Worm (Caenorhabditis elegans) whole organism, late embryonic: ENCODE results near the gene srt-5.

Experiments used
- C08G9.2 ChIP-seq: sonication (generic microtip); optimal IDR thresholded peaks from 2 replicates; lab custom pipeline; 2016; ENCODE audit warnings: mild to moderate bottlenecking, missing genetic modification characterization, moderate library complexity, missing compliant biosample characterization
- F13H6.1 ChIP-seq: sonication (generic microtip); optimal IDR thresholded peaks from 2 replicates; lab custom pipeline; 2016; ENCODE audit warnings: missing genetic modification characterization, missing compliant biosample characterization
- T23F11.4 ChIP-seq: fragments of 200-800 bp; sonication (Bioruptor generic); optimal IDR thresholded peaks from 2 replicates; lab custom pipeline; 2018; ENCODE audit warnings: mild to moderate bottlenecking, missing genetic modification characterization, missing compliant biosample characterization
- ceh-14 ChIP-seq: sonication (generic microtip); optimal IDR thresholded peaks from 2 replicates; lab custom pipeline; 2016; ENCODE audit warnings: missing genotype, missing genetic modification characterization, missing compliant biosample characterization
- ceh-19 ChIP-seq: fragments of 200-800 bp; sonication (Bioruptor generic); optimal IDR thresholded peaks from 2 replicates; lab custom pipeline; 2018; ENCODE audit warnings: mild to moderate bottlenecking, missing genetic modification characterization, missing compliant biosample characterization
- ceh-2 ChIP-seq: sonication (generic microtip); optimal IDR thresholded peaks from 2 replicates; lab custom pipeline; 2016; ENCODE audit warnings: missing genotype, missing genetic modification characterization, missing compliant biosample characterization
- ceh-24 ChIP-seq: sonication (generic microtip); optimal IDR thresholded peaks from 2 replicates; lab custom pipeline; 2016; ENCODE audit warnings: mild to moderate bottlenecking, missing genetic modification characterization, missing compliant biosample characterization
- ceh-9 ChIP-seq: sonication (generic microtip); optimal IDR thresholded peaks from 2 replicates; lab custom pipeline; 2016; ENCODE audit warnings: mild to moderate bottlenecking, missing genetic modification characterization, inconsistent platforms, missing compliant biosample characterization
- elt-2 ChIP-seq: sonication (generic microtip); optimal IDR thresholded peaks from 2 replicates; lab custom pipeline; 2016; ENCODE audit warnings: missing genetic modification reagents, missing genetic modification characterization, missing compliant biosample characterization
- elt-4 ChIP-seq: sonication (generic microtip); optimal IDR thresholded peaks from 2 replicates; lab custom pipeline; 2016; ENCODE audit warnings: missing genetic modification characterization, missing compliant biosample characterization
- eyg-1 ChIP-seq: sonication (generic microtip); optimal IDR thresholded peaks from 2 replicates; lab custom pipeline; 2016; ENCODE audit warnings: missing genotype, missing genetic modification characterization, missing compliant biosample characterization
- fax-1 ChIP-seq: sonication (generic microtip); optimal IDR thresholded peaks from 2 replicates; lab custom pipeline; 2016; ENCODE audit warnings: missing genotype, missing genetic modification characterization, missing compliant biosample characterization
- fkh-10 ChIP-seq: fragments of 150-350 bp; optimal IDR thresholded peaks from 2 replicates; lab custom pipeline; 2014; ENCODE audit warnings: missing biosample characterization, missing genetic modification reagents, missing genetic modification characterization
- gmeb-2 ChIP-seq: sonication (generic microtip); optimal IDR thresholded peaks from 2 replicates; lab custom pipeline; 2016; ENCODE audit warnings: missing genetic modification characterization, inconsistent platforms, missing compliant biosample characterization
- hlh-15 ChIP-seq: sonication (generic microtip); optimal IDR thresholded peaks from 2 replicates; lab custom pipeline; 2016; ENCODE audit warnings: missing genetic modification characterization, missing compliant biosample characterization
- hlh-8 ChIP-seq: sonication (generic microtip); optimal IDR thresholded peaks from 2 replicates; lab custom pipeline; 2016; ENCODE audit warnings: missing genotype, missing genetic modification characterization, missing compliant biosample characterization
- lim-6 ChIP-seq: sonication (generic microtip); optimal IDR thresholded peaks from 2 replicates; lab custom pipeline; 2016; ENCODE audit warnings: missing genetic modification characterization, missing compliant biosample characterization
- madf-2 ChIP-seq: sonication (generic microtip); optimal IDR thresholded peaks from 2 replicates; lab custom pipeline; 2017; ENCODE audit warnings: missing genetic modification characterization, missing compliant biosample characterization
- mec-3 ChIP-seq: sonication (generic microtip); optimal IDR thresholded peaks from 2 replicates; lab custom pipeline; 2016; ENCODE audit warnings: borderline replicate concordance, missing genetic modification characterization, missing compliant biosample characterization
- nfya-1 ChIP-seq: sonication (generic microtip); optimal IDR thresholded peaks from 2 replicates; lab custom pipeline; 2017; ENCODE audit warnings: missing genetic modification characterization, mild to moderate bottlenecking, missing compliant biosample characterization, antibody characterized with exemption, moderate library complexity
- nhr-11 ChIP-seq: fragments of 150-350 bp; optimal IDR thresholded peaks from 2 replicates; lab custom pipeline; 2014; ENCODE audit warnings: missing biosample characterization, missing genetic modification characterization
- nhr-232 ChIP-seq: sonication (generic microtip); optimal IDR thresholded peaks from 2 replicates; lab custom pipeline; 2016; ENCODE audit warnings: missing genetic modification characterization, missing compliant biosample characterization
- pag-3 ChIP-seq: sonication (generic microtip); optimal IDR thresholded peaks from 2 replicates; lab custom pipeline; 2016; ENCODE audit warnings: missing compliant biosample characterization, missing genetic modification characterization, borderline replicate concordance
- pat-9 ChIP-seq: fragments of 200-800 bp; sonication (Bioruptor generic); optimal IDR thresholded peaks from 2 replicates; lab custom pipeline; 2018; ENCODE audit warnings: mild to moderate bottlenecking, missing genetic modification characterization, moderate library complexity, missing compliant biosample characterization
- pqm-1 ChIP-seq: sonication (generic microtip); optimal IDR thresholded peaks from 2 replicates; lab custom pipeline; 2016; ENCODE audit warnings: missing genetic modification characterization, missing compliant biosample characterization
- ref-2 ChIP-seq: sonication (generic microtip); optimal IDR thresholded peaks from 2 replicates; lab custom pipeline; 2016; ENCODE audit warnings: missing genetic modification characterization, missing compliant biosample characterization
- rnt-1 ChIP-seq: sonication (generic microtip); optimal IDR thresholded peaks from 2 replicates; lab custom pipeline; 2016; ENCODE audit warnings: missing genetic modification characterization, missing compliant biosample characterization
- sox-2 ChIP-seq: fragments of 200-800 bp; sonication (Bioruptor generic); IDR thresholded peaks from 2 replicates; pipeline ENCODE4 v1.3.6; 2022; ENCODE audit warnings: missing genetic modification reagents, missing genetic modification characterization, missing compliant biosample characterization
- sox-4 ChIP-seq: sonication (generic microtip); optimal IDR thresholded peaks from 2 replicates; lab custom pipeline; 2017; ENCODE audit warnings: mild to moderate bottlenecking, missing genetic modification characterization, inconsistent platforms, missing compliant biosample characterization
- unc-3 ChIP-seq, 2 experiments: fragments of 200-800 bp in 1 of 2; sonication (Bioruptor generic) in 1 of 2; sonication (generic microtip) in 1 of 2; conservative IDR thresholded peaks in 1 of 2; optimal IDR thresholded peaks in 1 of 2; 2 replicates each; pipeline versions ENCODE4 v1.3.6 to Lab custom; 2016 to 2022; ENCODE audit warnings: missing compliant biosample characterization in 2 of 2, missing genetic modification characterization in 2 of 2, missing genetic modification reagents in 1 of 2
- unc-42 ChIP-seq: sonication (generic microtip); optimal IDR thresholded peaks from 2 replicates; lab custom pipeline; 2016; ENCODE audit warnings: missing genotype, missing genetic modification characterization, missing compliant biosample characterization
- unc-55 ChIP-seq: sonication (generic microtip); optimal IDR thresholded peaks from 2 replicates; lab custom pipeline; 2017; ENCODE audit warnings: missing biosample characterization, missing genetic modification reagents, missing genetic modification characterization
- unc-86 ChIP-seq: sonication (generic microtip); optimal IDR thresholded peaks from 2 replicates; lab custom pipeline; 2016; ENCODE audit warnings: missing genetic modification characterization, missing compliant biosample characterization

The srt-5 gene

DNA sequence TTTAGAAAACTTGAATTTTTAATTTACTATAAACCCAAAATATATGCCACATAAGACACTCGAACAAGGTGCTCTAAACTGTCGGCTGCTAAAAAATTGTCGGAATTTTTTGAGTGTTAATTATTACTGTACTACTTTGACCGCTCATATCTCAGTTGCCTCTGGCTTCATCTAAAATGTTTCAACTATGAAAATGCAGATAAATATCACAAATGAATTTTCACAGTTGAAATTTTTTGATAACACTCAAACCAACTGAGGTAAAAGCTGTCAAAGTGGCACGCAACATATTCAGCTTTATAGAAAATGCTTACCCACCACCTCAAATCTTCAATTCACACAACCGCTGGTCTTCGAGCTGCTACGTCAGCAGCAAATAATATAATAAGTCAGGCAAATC is 8.1 kb upstream of the srt-5 start, which contains the start of gene acs-21:
Gene acs-21 (plus strand): TSS at position 301 of the 400 bp plus-strand sequence.
- no peak for TF ChIP-seq unc-3 (GFP tag; conservative IDR thresholded peaks at IDR 0.05; lab: Robert Waterston, UW)
- no peak for TF ChIP-seq unc-3 (tag; optimal IDR thresholded peaks at IDR 0.05; lab: Kevin White, UChicago)
- no peak for TF ChIP-seq C08G9.2 (tag; lab: Kevin White, UChicago)
- TF ChIP-seq T23F11.4 (GFP tag; lab: Kevin White, UChicago), result no peak
- TF ChIP-seq unc-42 (tag; lab: Kevin White, UChicago), result no peak
- no peak for TF ChIP-seq hlh-15 (tag; lab: Kevin White, UChicago)
- no peak for TF ChIP-seq pag-3 (tag; lab: Kevin White, UChicago)
- no peak for TF ChIP-seq elt-2 (tag; lab: Kevin White, UChicago)
- TF ChIP-seq eyg-1 (tag; lab: Kevin White, UChicago), result no peak
- TF ChIP-seq sox-2, result no peak
- TF ChIP-seq ref-2 (tag; lab: Kevin White, UChicago), result no peak
- TF ChIP-seq nhr-232 (tag; lab: Kevin White, UChicago), result no peak
- TF ChIP-seq ceh-14 (tag; lab: Kevin White, UChicago), result no peak
- TF ChIP-seq ceh-9 (tag; lab: Kevin White, UChicago), result no peak
- TF ChIP-seq mec-3, result no peak
- no peak for TF ChIP-seq lim-6 (tag; lab: Kevin White, UChicago)

- no peak for TF ChIP-seq madf-2
- no peak for TF ChIP-seq eyg-1 (tag; lab: Kevin White, UChicago)
- no peak for TF ChIP-seq gmeb-2
- TF ChIP-seq fax-1 (tag; lab: Kevin White, UChicago), result no peak
- TF ChIP-seq hlh-8, result no peak
- no peak for TF ChIP-seq ref-2 (tag; lab: Kevin White, UChicago)
- no peak for TF ChIP-seq unc-55
- TF ChIP-seq T23F11.4 (GFP tag; lab: Kevin White, UChicago), result no peak
Observed at ce11 chrV:3086260-3086659, 5.6 kb upstream of the srt-5 start, which contains the start of gene srt-8. TSS of gene srt-8 (plus strand) at chrV:3086560.

DNA sequence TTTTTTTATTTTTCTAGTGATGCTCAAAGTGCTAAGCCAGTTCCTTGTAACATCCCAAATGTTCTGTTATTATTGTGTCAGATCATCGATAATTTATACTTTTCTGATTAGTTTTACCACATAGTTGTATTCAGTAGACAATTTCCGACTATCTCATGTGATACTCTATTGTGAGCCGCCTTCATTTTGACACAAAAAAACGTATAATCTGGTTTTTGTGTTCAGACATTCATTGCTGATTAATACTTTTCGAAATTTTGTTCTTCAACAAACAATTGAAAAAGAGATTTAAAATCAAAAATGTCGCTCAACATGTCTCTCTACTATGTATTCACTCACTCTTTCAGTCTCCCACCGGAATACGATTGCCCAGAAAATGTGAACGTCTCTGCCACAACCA is 779 bp upstream of the srt-5 start, which contains the start of gene srt-7:
Gene srt-7 (plus strand): TSS at position 301 of the 400 bp plus-strand sequence.
- TF ChIP-seq fkh-10 (GFP tag; lab: Kevin White, UChicago), result no peak
- no peak for TF ChIP-seq nfya-1 (tag; lab: Kevin White, UChicago)
- no peak for TF ChIP-seq nhr-11 (tag; lab: Kevin White, UChicago)
- no peak for TF ChIP-seq F13H6.1 (tag; lab: Kevin White, UChicago)
- TF ChIP-seq ceh-24, result no peak
- TF ChIP-seq ceh-2 (tag; lab: Kevin White, UChicago), result no peak
- TF ChIP-seq unc-3 (GFP tag; conservative IDR thresholded peaks at IDR 0.05; lab: Robert Waterston, UW), result no peak
- TF ChIP-seq unc-3 (tag; optimal IDR thresholded peaks at IDR 0.05; lab: Kevin White, UChicago), result no peak
- TF ChIP-seq ceh-19 (GFP tag; lab: Kevin White, UChicago), result no peak
- no peak for TF ChIP-seq unc-42 (tag; lab: Kevin White, UChicago)
- TF ChIP-seq pat-9, result no peak
- no peak for TF ChIP-seq rnt-1 (tag; lab: Kevin White, UChicago)
- no peak for TF ChIP-seq sox-2
- TF ChIP-seq elt-4 (tag; lab: Kevin White, UChicago), result no peak
- TF ChIP-seq unc-86, result no peak
- TF ChIP-seq pqm-1 (tag; lab: Kevin White, UChicago), result no peak

ce11 chrV:3071548-3071947 is 9.1 kb downstream of the srt-5 start, which contains the start of gene C50H11.13:
TSS of gene C50H11.13 (minus strand) at chrV:3071648.
- TF ChIP-seq gmeb-2 (no peak), nhr-11 (tag; lab: Kevin White, UChicago) (no peak), sox-4 (tag; lab: Kevin White, UChicago) (no peak), ceh-9 (tag; lab: Kevin White, UChicago) (no peak), unc-3 (GFP tag; conservative IDR thresholded peaks at IDR 0.05; lab: Robert Waterston, UW) (no peak), unc-3 (tag; optimal IDR thresholded peaks at IDR 0.05; lab: Kevin White, UChicago) (no peak), madf-2 (no peak), lim-6 (tag; lab: Kevin White, UChicago) (no peak)
